Fruit fly (Drosophila melanogaster) whole organism, embryonic: ENCODE results near the gene Dcps.

Experiments
- ATbp ChIP-seq: fragments of 200-800 bp; sonication (Bioruptor generic); optimal IDR thresholded peaks from 2 replicates; lab custom pipeline; 2017; ENCODE audit warnings: missing biosample characterization, mild to moderate bottlenecking, missing genetic modification characterization, missing genetic modification reagents
- Atf6 ChIP-seq: fragments of 200-800 bp; sonication (Bioruptor generic); IDR thresholded peaks from 2 replicates; pipeline ENCODE4 v1.3.6; 2022; ENCODE audit warnings: missing biosample characterization, missing genetic modification characterization
- BtbVII ChIP-seq: fragments of 200-800 bp; sonication (Bioruptor generic); optimal IDR thresholded peaks from 3 replicates; lab custom pipeline; 2017; ENCODE audit warnings: missing biosample characterization, mild to moderate bottlenecking, missing genetic modification characterization
- Bteb2 ChIP-seq: fragments of 200-800 bp; sonication (Bioruptor generic); optimal IDR thresholded peaks from 2 replicates; lab custom pipeline; 2016; ENCODE audit warnings: missing biosample characterization, missing genetic modification characterization
- CG10274 ChIP-seq: fragments of 200-800 bp; sonication (Bioruptor generic); optimal IDR thresholded peaks from 3 replicates; lab custom pipeline; 2017; ENCODE audit warnings: missing biosample characterization, mild to moderate bottlenecking, missing genetic modification characterization
- CG12104 ChIP-seq: fragments of 200-800 bp; sonication (Bioruptor generic); optimal IDR thresholded peaks from 3 replicates; lab custom pipeline; 2016; ENCODE audit warnings: missing biosample characterization, missing genetic modification characterization
- CG15514 ChIP-seq: fragments of 200-800 bp; sonication (Bioruptor generic); optimal IDR thresholded peaks from 3 replicates; lab custom pipeline; 2017; ENCODE audit warnings: missing biosample characterization, missing genetic modification characterization, mild to moderate bottlenecking, moderate library complexity, missing genetic modification reagents
- CG18476 ChIP-seq: fragments of 200-800 bp; sonication (Bioruptor generic); optimal IDR thresholded peaks from 2 replicates; lab custom pipeline; 2016; ENCODE audit warnings: missing biosample characterization, mild to moderate bottlenecking, missing genetic modification characterization
- CG31388 ChIP-seq: fragments of 200-800 bp; sonication (Bioruptor generic); optimal IDR thresholded peaks from 2 replicates; lab custom pipeline; 2016; ENCODE audit warnings: missing biosample characterization, missing genetic modification characterization
- CG3281 ChIP-seq: fragments of 200-800 bp; sonication (Bioruptor generic); optimal IDR thresholded peaks from 3 replicates; lab custom pipeline; 2017; ENCODE audit warnings: missing biosample characterization, mild to moderate bottlenecking, missing genetic modification characterization
- CG33557 ChIP-seq: fragments of 200-800 bp; sonication (Bioruptor generic); optimal IDR thresholded peaks from 2 replicates; lab custom pipeline; 2019; ENCODE audit warnings: missing biosample characterization, mild to moderate bottlenecking, missing genetic modification characterization, moderate library complexity
- CG34376 ChIP-seq: fragments of 200-800 bp; sonication (Bioruptor generic); optimal IDR thresholded peaks from 2 replicates; lab custom pipeline; 2018; ENCODE audit warnings: missing biosample characterization, mild to moderate bottlenecking, missing genetic modification characterization
- CG3995 ChIP-seq: fragments of 200-800 bp; sonication (Bioruptor generic); optimal IDR thresholded peaks from 3 replicates; lab custom pipeline; 2016; ENCODE audit warnings: missing biosample characterization, missing genetic modification characterization
- CG6683 ChIP-seq: fragments of 200-800 bp; sonication (Bioruptor generic); optimal IDR thresholded peaks from 2 replicates; lab custom pipeline; 2017; ENCODE audit warnings: missing biosample characterization, mild to moderate bottlenecking, missing genetic modification characterization, missing genetic modification reagents
- CG8290 ChIP-seq, 3 experiments: fragments of 200-800 bp; sonication (Bioruptor generic); optimal IDR thresholded peaks; 2 replicates each; lab custom pipeline; 2016 to 2019; ENCODE audit warnings: missing biosample characterization in 3 of 3, missing genetic modification characterization in 3 of 3, mild to moderate bottlenecking in 2 of 3, moderate library complexity in 1 of 3
- CG9727 ChIP-seq: fragments of 200-800 bp; sonication (Bioruptor generic); optimal IDR thresholded peaks from 3 replicates; lab custom pipeline; 2017; ENCODE audit warnings: missing biosample characterization, mild to moderate bottlenecking, missing genetic modification characterization
- CkIIα-i1 ChIP-seq: fragments of 200-800 bp; sonication (Bioruptor generic); IDR thresholded peaks from 2 replicates; pipeline ENCODE4 v1.3.6; 2022; ENCODE audit warnings: missing biosample characterization, missing genetic modification characterization
- Dref ChIP-seq: fragments of 200-800 bp; sonication (Bioruptor generic); IDR thresholded peaks from 2 replicates; pipeline ENCODE4 v1.3.6; 2022; ENCODE audit warnings: missing biosample characterization, missing genetic modification characterization
- Hmr ChIP-seq: fragments of 200-800 bp; sonication (Bioruptor generic); optimal IDR thresholded peaks from 3 replicates; lab custom pipeline; 2017; ENCODE audit warnings: mild to moderate bottlenecking, missing biosample characterization, missing genetic modification reagents, missing genetic modification characterization
- Hr39 ChIP-seq: fragments of >200 bp; optimal IDR thresholded peaks from 2 replicates; lab custom pipeline; 2017
- Jarid2 ChIP-seq: fragments of 200-800 bp; sonication (Bioruptor generic); optimal IDR thresholded peaks from 3 replicates; lab custom pipeline; 2017; ENCODE audit warnings: mild to moderate bottlenecking, missing biosample characterization, missing genetic modification reagents, missing genetic modification characterization
- MBD-R2 ChIP-seq: fragments of 200-800 bp; sonication (Bioruptor generic); IDR thresholded peaks from 2 replicates; pipeline ENCODE4 v1.3.6; 2022; ENCODE audit warnings: missing biosample characterization, missing genetic modification characterization
- MTF-1 ChIP-seq: fragments of 200-800 bp; sonication (Bioruptor generic); optimal IDR thresholded peaks from 2 replicates; lab custom pipeline; 2018; ENCODE audit warnings: missing biosample characterization, mild to moderate bottlenecking, missing genetic modification characterization, borderline replicate concordance
- Med ChIP-seq: fragments of 200-800 bp; sonication (Bioruptor generic); peaks from one replicate; lab custom pipeline; 2016; ENCODE audit warnings: missing biosample characterization, missing genetic modification characterization, mild to moderate bottlenecking, inconsistent platforms, moderate library complexity
- Opbp ChIP-seq: fragments of 200-800 bp; sonication (Bioruptor generic); IDR thresholded peaks from 3 replicates; pipeline ENCODE4 v1.3.6; 2022; ENCODE audit warnings: missing biosample characterization, missing genetic modification characterization; ENCODE audit not compliant: partially characterized antibody
- PHDP ChIP-seq: fragments of 200-800 bp; sonication (Bioruptor generic); optimal IDR thresholded peaks from 3 replicates; lab custom pipeline; 2018; ENCODE audit warnings: missing biosample characterization, mild to moderate bottlenecking, missing genetic modification characterization, moderate library complexity
- Ptx1 ChIP-seq: fragments of 200-800 bp; sonication (Bioruptor generic); IDR thresholded peaks from 2 replicates; pipeline ENCODE4 v1.3.6; 2022; ENCODE audit warnings: missing biosample characterization, missing genetic modification characterization
- amos ChIP-seq: fragments of 200-800 bp; sonication (Bioruptor generic); IDR thresholded peaks from 2 replicates; pipeline ENCODE4 v1.3.6; 2022; ENCODE audit warnings: missing biosample characterization, missing genetic modification characterization; ENCODE audit not compliant: partially characterized antibody
- ash1 ChIP-seq: fragments of 200-800 bp; sonication (Bioruptor generic); optimal IDR thresholded peaks from 2 replicates; lab custom pipeline; 2018; ENCODE audit warnings: missing biosample characterization, mild to moderate bottlenecking, missing genetic modification characterization
- caup ChIP-seq: fragments of 200-800 bp; sonication (Bioruptor generic); optimal IDR thresholded peaks from 3 replicates; lab custom pipeline; 2017; ENCODE audit warnings: missing biosample characterization, mild to moderate bottlenecking, missing genetic modification characterization, moderate library complexity; ENCODE audit not compliant: severe bottlenecking
- crp ChIP-seq, 2 experiments: fragments of 200-800 bp; sonication (Bioruptor generic); optimal IDR thresholded peaks; 2 replicates in 1 of 2; 3 replicates in 1 of 2; lab custom pipeline; 2017; ENCODE audit warnings: missing biosample characterization in 2 of 2, missing genetic modification characterization in 2 of 2, mild to moderate bottlenecking in 1 of 2, moderate library complexity in 1 of 2
- cwo ChIP-seq: fragments of 200-800 bp; sonication (Bioruptor generic); optimal IDR thresholded peaks from 3 replicates; lab custom pipeline; 2017; ENCODE audit warnings: missing biosample characterization, missing genetic modification characterization, mild to moderate bottlenecking, moderate library complexity, missing genetic modification reagents
- da ChIP-seq: fragments of 200-800 bp; sonication (Bioruptor generic); optimal IDR thresholded peaks from 2 replicates; lab custom pipeline; 2016; ENCODE audit warnings: missing biosample characterization, missing genetic modification characterization
- dmrt99B ChIP-seq: fragments of 200-800 bp; sonication (Bioruptor generic); optimal IDR thresholded peaks from 2 replicates; lab custom pipeline; 2018; ENCODE audit warnings: missing biosample characterization, mild to moderate bottlenecking, missing genetic modification characterization, moderate library complexity
- gcm2 ChIP-seq: fragments of 200-800 bp; sonication (Bioruptor generic); optimal IDR thresholded peaks from 2 replicates; lab custom pipeline; 2016; ENCODE audit warnings: missing biosample characterization, missing genetic modification characterization
- grau ChIP-seq: fragments of 200-800 bp; optimal IDR thresholded peaks from 3 replicates; lab custom pipeline; 2019; ENCODE audit warnings: missing biosample characterization, mild to moderate bottlenecking, missing genetic modification characterization, moderate library complexity
- ham ChIP-seq: fragments of 200-800 bp; sonication (Bioruptor generic); IDR thresholded peaks from 2 replicates; pipeline ENCODE4 v1.3.6; 2022; ENCODE audit warnings: missing biosample characterization, missing genetic modification characterization
- hbn ChIP-seq: fragments of 200-800 bp; sonication (Bioruptor generic); IDR thresholded peaks from 2 replicates; pipeline ENCODE4 v1.3.6; 2022; ENCODE audit warnings: missing biosample characterization, missing genetic modification characterization; ENCODE audit not compliant: partially characterized antibody
- insv ChIP-seq, 2 experiments: fragments of 200-800 bp; sonication (Bioruptor generic); optimal IDR thresholded peaks; 3 replicates each; lab custom pipeline; 2016 to 2018; ENCODE audit warnings: missing biosample characterization in 2 of 2, missing genetic modification characterization in 2 of 2
- klu ChIP-seq: fragments of 200-800 bp; sonication (Bioruptor generic); IDR thresholded peaks from 2 replicates; pipeline ENCODE4 v1.3.6; 2022; ENCODE audit warnings: missing biosample characterization, missing genetic modification characterization
- nerfin-1 ChIP-seq: fragments of 200-800 bp; sonication (Bioruptor generic); optimal IDR thresholded peaks from 3 replicates; lab custom pipeline; 2019; ENCODE audit warnings: missing biosample characterization, mild to moderate bottlenecking, missing genetic modification characterization, moderate library complexity
- org-1 ChIP-seq: fragments of 200-800 bp; sonication (Bioruptor generic); optimal IDR thresholded peaks from 2 replicates; lab custom pipeline; 2017; ENCODE audit warnings: missing biosample characterization, missing genetic modification characterization
- p53 ChIP-seq: fragments of 200-800 bp; sonication (Bioruptor generic); optimal IDR thresholded peaks from 2 replicates; lab custom pipeline; 2016; ENCODE audit warnings: missing biosample characterization, missing genetic modification characterization
- pfk ChIP-seq: fragments of 200-800 bp; sonication (Bioruptor generic); optimal IDR thresholded peaks from 2 replicates; lab custom pipeline; 2018; ENCODE audit warnings: missing biosample characterization, mild to moderate bottlenecking, missing genetic modification characterization, moderate library complexity
- pho ChIP-seq: fragments of 200-800 bp; sonication (Bioruptor generic); optimal IDR thresholded peaks from 2 replicates; lab custom pipeline; 2016; ENCODE audit warnings: missing biosample characterization, missing genetic modification characterization
- ro ChIP-seq: fragments of 200-800 bp; sonication (Bioruptor generic); IDR thresholded peaks from 2 replicates; pipeline ENCODE4 v1.3.6; 2022; ENCODE audit warnings: missing biosample characterization, missing genetic modification characterization
- schlank ChIP-seq: fragments of 200-800 bp; sonication (Bioruptor generic); optimal IDR thresholded peaks from 2 replicates; lab custom pipeline; 2018; ENCODE audit warnings: missing biosample characterization, mild to moderate bottlenecking, missing genetic modification characterization
- shn ChIP-seq: fragments of 200-800 bp; sonication (Bioruptor generic); optimal IDR thresholded peaks from 3 replicates; lab custom pipeline; 2016; ENCODE audit warnings: missing biosample characterization, missing genetic modification characterization
- slp2 ChIP-seq: fragments of 200-800 bp; sonication (Bioruptor generic); optimal IDR thresholded peaks from 2 replicates; lab custom pipeline; 2016; ENCODE audit warnings: missing biosample characterization, missing genetic modification characterization
- vnd ChIP-seq: fragments of 200-800 bp; sonication (Bioruptor generic); IDR thresholded peaks from 3 replicates; pipeline ENCODE4 v1.3.6; 2022; ENCODE audit warnings: missing biosample characterization, missing genetic modification characterization; ENCODE audit not compliant: partially characterized antibody

Gene Dcps

DNA sequence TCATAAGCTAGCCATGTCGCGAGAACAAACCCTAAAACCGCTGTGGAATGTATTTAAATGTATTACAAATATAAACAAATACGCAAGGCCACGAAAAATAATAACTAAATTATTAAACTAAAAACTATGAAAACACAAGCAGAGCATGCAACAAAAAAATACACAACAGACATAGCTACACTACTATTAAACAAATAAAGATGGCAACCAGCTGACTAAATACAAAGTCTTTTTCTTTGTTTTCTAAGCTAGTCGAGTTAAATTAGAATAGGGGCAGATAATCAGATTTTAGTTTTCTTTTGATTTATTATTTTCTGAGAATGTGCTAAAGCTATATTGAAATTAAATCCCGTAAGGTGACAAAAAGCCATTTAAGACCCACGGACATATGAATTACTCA, 7.9 kb downstream of the Dcps start (continued):
- TF ChIP-seq CG18476 (GFP tag; lab: Kevin White, UChicago) (peak; percentile 9), CG3995 (GFP tag; lab: Kevin White, UChicago) (no peak), Ptx1 (GFP tag; lab: Robert Waterston, UW) (no peak), CG10274 (GFP tag; lab: Kevin White, UChicago) (no peak), Hmr (GFP tag; lab: Kevin White, UChicago) (peak; percentile 78), BtbVII (GFP tag; lab: Kevin White, UChicago) (no peak), nerfin-1 (tag; lab: Kevin White, UChicago) (no peak), insv (GFP tag; optimal IDR thresholded peaks at IDR 0.05; lab: Kevin White, UChicago) (peak in 1 of 2 experiments; percentile 13), caup (peak; percentile 77), CG3281 (GFP tag; lab: Kevin White, UChicago) (peak; percentile 74), slp2 (GFP tag; lab: Kevin White, UChicago) (no peak), Hr39 (lab: Kevin White, UChicago) (no peak), dmrt99B (tag; lab: Kevin White, UChicago) (no peak), shn (GFP tag; lab: Kevin White, UChicago) (no peak), CG12104 (GFP tag; lab: Kevin White, UChicago) (peak; percentile 2), CG9727 (GFP tag; lab: Kevin White, UChicago) (no peak), ATbp (GFP tag; lab: Kevin White, UChicago) (peak; percentile 78), ham (GFP tag; lab: Robert Waterston, UW) (no peak), MTF-1 (GFP tag; lab: Kevin White, UChicago) (peak; percentile 18), gcm2 (GFP tag; lab: Kevin White, UChicago) (no peak), Jarid2 (no peak), CG31388 (no peak), ash1 (no peak), CG15514 (GFP tag; lab: Kevin White, UChicago) (peak; percentile 63), vnd (GFP tag; lab: Robert Waterston, UW) (no peak), grau (tag; lab: Kevin White, UChicago) (no peak), Dref (GFP tag; lab: Robert Waterston, UW) (no peak), schlank (peak; percentile 38), da (GFP tag; lab: Kevin White, UChicago) (no peak), p53 (GFP tag; lab: Kevin White, UChicago) (no peak), CkIIα-i1 (GFP tag; lab: Robert Waterston, UW) (no peak), ro (GFP tag; lab: Robert Waterston, UW) (no peak), pho (peak; percentile 12), org-1 (GFP tag; lab: Kevin White, UChicago) (peak; percentile 13), cwo (GFP tag; lab: Kevin White, UChicago) (peak; percentile 31), CG34376 (GFP tag; lab: Kevin White, UChicago) (peak; percentile 64), CG6683 (GFP tag; lab: Kevin White, UChicago) (peak; percentile 13), CG8290 (GFP tag; optimal IDR thresholded peaks at IDR 0.05; lab: Kevin White, UChicago) (no peak), CG8290 (tag; optimal IDR thresholded peaks at IDR 0.05; lab: Kevin White, UChicago) (no peak), Bteb2 (no peak), pfk (GFP tag; lab: Kevin White, UChicago) (peak; percentile 5), Med (GFP tag; lab: Kevin White, UChicago) (peak; percentile 55), CG33557 (no peak), PHDP (tag; lab: Kevin White, UChicago) (peak; percentile 53), Atf6 (GFP tag; lab: Robert Waterston, UW) (peak; percentile 41; the same call in 1 of the 2 replicates), klu (GFP tag; lab: Robert Waterston, UW) (no peak), hbn (no peak), MBD-R2 (GFP tag; lab: Robert Waterston, UW) (no peak), Opbp (GFP tag; lab: Robert Waterston, UW) (no peak), crp (GFP tag; optimal IDR thresholded peaks at IDR 0.05; lab: Kevin White, UChicago) (no peak), amos (GFP tag; lab: Robert Waterston, UW) (no peak)
